Worm (Caenorhabditis elegans) whole organism, midembryonic: ENCODE results near the gene C17G1.14.

ENCODE experiments used
- T22C8.4 ChIP-seq: fragments of 200-800 bp; sonication (Bioruptor generic); IDR thresholded peaks from 2 replicates; pipeline ENCODE4 v1.3.6; 2022; ENCODE audit warnings: missing genetic modification characterization, missing compliant biosample characterization
- cog-1 ChIP-seq: sonication (generic microtip); optimal IDR thresholded peaks from 2 replicates; lab custom pipeline; 2016; ENCODE audit warnings: missing genetic modification characterization, missing compliant biosample characterization
- flt-1 ChIP-seq: fragments of 200-800 bp; sonication (Bioruptor generic); IDR thresholded peaks from 2 replicates; pipeline ENCODE4 v1.3.6; 2022; ENCODE audit warnings: missing genetic modification characterization, missing compliant biosample characterization
- klf-2 ChIP-seq: fragments of 200-800 bp; sonication (Bioruptor generic); conservative IDR thresholded peaks from 2 replicates; pipeline ENCODE4 v1.3.6; 2022; ENCODE audit warnings: missing genetic modification reagents, missing genetic modification characterization, missing compliant biosample characterization
- ztf-29 ChIP-seq: fragments of 200-800 bp; sonication (Bioruptor generic); IDR thresholded peaks from 2 replicates; pipeline ENCODE4 v1.3.6; 2022; ENCODE audit warnings: missing genetic modification reagents, missing genetic modification characterization, missing compliant biosample characterization

ce11 chrX:9931362-9931761, 7.3 kb upstream of the C17G1.14 start, which contains the start of gene nra-3:
- TF ChIP-seq flt-1 (GFP tag; lab: Robert Waterston, UW) (no peak), klf-2 (GFP tag; lab: Robert Waterston, UW) (no peak), ztf-29 (no peak), T22C8.4 (no peak), cog-1 (tag; lab: Kevin White, UChicago) (no peak)
